Fruit fly (Drosophila melanogaster) whole organism, pupa: Measurements from ENCODE around the gene cact.

ENCODE experiments used
- CG10348 ChIP-seq: fragments of 200-800 bp; sonication (Bioruptor generic); IDR thresholded peaks from 2 replicates; pipeline ENCODE4 v1.3.6; 2022; ENCODE audit warnings: missing biosample characterization, missing genetic modification characterization
- CG12605 ChIP-seq: fragments of 200-800 bp; sonication (Bioruptor generic); IDR thresholded peaks from 2 replicates; pipeline ENCODE4 v1.3.6; 2022; ENCODE audit warnings: missing biosample characterization, missing genetic modification characterization
- CG13204 ChIP-seq: fragments of 200-800 bp; sonication (Bioruptor generic); optimal IDR thresholded peaks from 2 replicates; lab custom pipeline; 2018; ENCODE audit warnings: missing biosample characterization, mild to moderate bottlenecking, missing genetic modification characterization, moderate library complexity
- CG14655 ChIP-seq: fragments of 200-800 bp; sonication (Bioruptor generic); optimal IDR thresholded peaks from 3 replicates; lab custom pipeline; 2017; ENCODE audit warnings: mild to moderate bottlenecking, missing biosample characterization, missing genetic modification reagents, missing genetic modification characterization
- CG15710 ChIP-seq: fragments of 200-800 bp; sonication (Bioruptor generic); optimal IDR thresholded peaks from 2 replicates; lab custom pipeline; 2018; ENCODE audit warnings: missing biosample characterization, mild to moderate bottlenecking, missing genetic modification characterization, moderate library complexity
- CG17806 ChIP-seq: fragments of 200-800 bp; sonication (Bioruptor generic); optimal IDR thresholded peaks from 2 replicates; lab custom pipeline; 2018; ENCODE audit warnings: missing biosample characterization, mild to moderate bottlenecking, missing genetic modification characterization, moderate library complexity
- CG32121 ChIP-seq: fragments of 200-800 bp; sonication (Bioruptor generic); IDR thresholded peaks from 2 replicates; pipeline ENCODE4 v1.3.6; 2022; ENCODE audit warnings: missing biosample characterization, missing genetic modification characterization
- CG34367 ChIP-seq: fragments of 200-800 bp; sonication (Bioruptor generic); optimal IDR thresholded peaks from 2 replicates; lab custom pipeline; 2018; ENCODE audit warnings: missing biosample characterization, mild to moderate bottlenecking, missing genetic modification characterization
- CG4496 ChIP-seq: fragments of 200-800 bp; sonication (Bioruptor generic); IDR thresholded peaks from 3 replicates; pipeline ENCODE4 v1.3.6; 2022; ENCODE audit warnings: missing biosample characterization, missing genetic modification characterization
- CG8159 ChIP-seq: fragments of 200-800 bp; sonication (Bioruptor generic); optimal IDR thresholded peaks from 3 replicates; lab custom pipeline; 2018; ENCODE audit warnings: missing biosample characterization, mild to moderate bottlenecking, missing genetic modification characterization, moderate library complexity
- CG8301 ChIP-seq: fragments of 200-800 bp; sonication (Bioruptor generic); optimal IDR thresholded peaks from 2 replicates; lab custom pipeline; 2018; ENCODE audit warnings: missing biosample characterization, mild to moderate bottlenecking, missing genetic modification characterization
- CG9948 ChIP-seq: fragments of 200-800 bp; sonication (Bioruptor generic); optimal IDR thresholded peaks from 2 replicates; lab custom pipeline; 2018; ENCODE audit warnings: missing biosample characterization, mild to moderate bottlenecking, missing genetic modification characterization, moderate library complexity
- D1 ChIP-seq: fragments of 200-800 bp; sonication (Bioruptor generic); optimal IDR thresholded peaks from 2 replicates; lab custom pipeline; 2018; ENCODE audit warnings: missing biosample characterization, mild to moderate bottlenecking, missing genetic modification characterization, moderate library complexity
- EcR ChIP-seq: fragments of 200-800 bp; sonication (Bioruptor generic); optimal IDR thresholded peaks from 3 replicates; lab custom pipeline; 2019; ENCODE audit warnings: missing biosample characterization, missing genetic modification characterization, mild to moderate bottlenecking, moderate library complexity, missing genetic modification reagents
- Ets98B ChIP-seq: fragments of 200-800 bp; sonication (Bioruptor generic); IDR thresholded peaks from 2 replicates; pipeline ENCODE4 v1.3.6; 2022; ENCODE audit warnings: missing biosample characterization, missing genetic modification characterization
- Pif1A ChIP-seq: fragments of 200-800 bp; sonication (Bioruptor generic); optimal IDR thresholded peaks from 3 replicates; lab custom pipeline; 2016; ENCODE audit warnings: missing biosample characterization, missing genetic modification characterization
- Pif1B ChIP-seq: fragments of 200-800 bp; sonication (Bioruptor generic); optimal IDR thresholded peaks from 3 replicates; lab custom pipeline; 2016; ENCODE audit warnings: missing biosample characterization, missing genetic modification characterization
- Snoo ChIP-seq: fragments of 200-800 bp; sonication (Bioruptor generic); optimal IDR thresholded peaks from 3 replicates; lab custom pipeline; 2017; ENCODE audit warnings: missing biosample characterization, mild to moderate bottlenecking, missing genetic modification characterization, inconsistent platforms
- fd96Ca ChIP-seq: fragments of 200-800 bp; sonication (Bioruptor generic); IDR thresholded peaks from 3 replicates; pipeline ENCODE4 v1.3.6; 2022; ENCODE audit warnings: missing biosample characterization, missing genetic modification characterization
- gl ChIP-seq: fragments of 200-800 bp; sonication (Bioruptor generic); optimal IDR thresholded peaks from 2 replicates; lab custom pipeline; 2018; ENCODE audit warnings: missing biosample characterization, mild to moderate bottlenecking, missing genetic modification characterization
- rn ChIP-seq: fragments of 200-800 bp; sonication (Bioruptor generic); IDR thresholded peaks from 2 replicates; pipeline ENCODE4 v1.3.6; 2022; ENCODE audit warnings: missing biosample characterization, missing genetic modification characterization

The cact gene

DNA sequence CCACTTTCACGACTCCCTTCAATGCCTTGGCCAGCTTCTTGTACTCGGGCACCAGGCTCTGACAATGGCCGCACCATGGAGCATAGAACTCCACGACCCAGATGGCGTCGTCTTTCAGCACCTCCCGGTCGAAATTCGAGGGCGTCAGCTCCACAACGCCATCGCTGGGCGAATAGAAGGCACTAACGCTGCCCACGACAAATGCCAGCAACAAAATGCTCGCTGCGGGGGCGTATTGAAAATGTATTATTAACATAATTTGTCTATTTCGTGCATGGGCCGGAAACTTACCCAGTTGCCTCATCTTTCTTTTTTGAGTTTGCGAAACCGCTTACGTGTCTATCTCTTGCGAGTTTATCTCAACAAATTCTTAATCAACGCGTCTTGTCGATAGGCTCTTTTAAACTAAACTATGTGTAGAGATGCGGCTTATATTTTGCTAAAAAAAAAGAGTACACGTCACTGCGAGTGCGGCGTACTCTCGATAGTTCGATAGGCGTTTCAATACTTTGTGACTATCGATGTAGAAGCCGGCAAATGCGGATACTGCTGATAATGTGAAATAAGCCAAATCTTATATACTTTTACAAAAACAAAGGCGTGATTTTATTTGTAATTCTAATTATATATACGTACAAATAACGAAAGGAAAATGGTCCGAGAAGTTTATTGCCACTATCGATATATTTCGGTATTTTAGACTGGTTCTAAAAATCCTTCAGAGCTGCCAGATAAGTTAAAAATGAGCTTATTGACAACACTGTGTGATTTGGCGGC, 30.4 kb upstream of the cact start, which contains the start of gene CaBP1:
Gene CaBP1, minus strand, starts transcription at position 487 of the 777 bp plus-strand sequence.
- no peak for TF ChIP-seq gl (tag; lab: Kevin White, UChicago)
- TF ChIP-seq CG34367 (tag; lab: Kevin White, UChicago): no peak
- TF ChIP-seq, all 21 proteins: peak for 0

DNA sequence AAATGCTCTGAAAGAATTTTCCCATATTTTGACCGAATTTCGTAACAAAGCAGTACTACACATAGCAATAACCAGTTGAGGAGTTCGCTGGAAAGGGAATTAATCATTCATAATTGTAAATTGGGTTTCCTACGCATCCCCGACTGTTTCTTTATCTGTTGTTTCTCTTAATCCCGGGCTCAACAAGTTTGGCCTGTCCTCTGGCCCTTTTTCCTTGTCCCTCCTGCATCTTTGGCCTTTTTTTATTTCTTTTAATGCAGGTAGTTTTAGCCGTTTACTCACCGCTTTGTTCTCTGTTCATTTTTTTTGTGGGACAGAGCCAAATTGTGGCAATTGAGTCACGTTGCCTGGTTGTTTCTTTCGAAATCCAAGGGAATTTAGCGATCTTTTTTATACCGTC, 27.8 kb upstream of the cact start:
- TF ChIP-seq CG15710 (tag; lab: Kevin White, UChicago) (no peak), fd96Ca (GFP tag; lab: Robert Waterston, UW) (no peak), EcR (GFP tag; lab: Kevin White, UChicago) (peak; percentile 13), Pif1B (no peak), CG17806 (tag; lab: Kevin White, UChicago) (no peak), CG8159 (tag; lab: Kevin White, UChicago) (no peak), CG4496 (GFP tag; lab: Robert Waterston, UW) (no peak)
- TF ChIP-seq, all 21 proteins: peak for 1

DNA sequence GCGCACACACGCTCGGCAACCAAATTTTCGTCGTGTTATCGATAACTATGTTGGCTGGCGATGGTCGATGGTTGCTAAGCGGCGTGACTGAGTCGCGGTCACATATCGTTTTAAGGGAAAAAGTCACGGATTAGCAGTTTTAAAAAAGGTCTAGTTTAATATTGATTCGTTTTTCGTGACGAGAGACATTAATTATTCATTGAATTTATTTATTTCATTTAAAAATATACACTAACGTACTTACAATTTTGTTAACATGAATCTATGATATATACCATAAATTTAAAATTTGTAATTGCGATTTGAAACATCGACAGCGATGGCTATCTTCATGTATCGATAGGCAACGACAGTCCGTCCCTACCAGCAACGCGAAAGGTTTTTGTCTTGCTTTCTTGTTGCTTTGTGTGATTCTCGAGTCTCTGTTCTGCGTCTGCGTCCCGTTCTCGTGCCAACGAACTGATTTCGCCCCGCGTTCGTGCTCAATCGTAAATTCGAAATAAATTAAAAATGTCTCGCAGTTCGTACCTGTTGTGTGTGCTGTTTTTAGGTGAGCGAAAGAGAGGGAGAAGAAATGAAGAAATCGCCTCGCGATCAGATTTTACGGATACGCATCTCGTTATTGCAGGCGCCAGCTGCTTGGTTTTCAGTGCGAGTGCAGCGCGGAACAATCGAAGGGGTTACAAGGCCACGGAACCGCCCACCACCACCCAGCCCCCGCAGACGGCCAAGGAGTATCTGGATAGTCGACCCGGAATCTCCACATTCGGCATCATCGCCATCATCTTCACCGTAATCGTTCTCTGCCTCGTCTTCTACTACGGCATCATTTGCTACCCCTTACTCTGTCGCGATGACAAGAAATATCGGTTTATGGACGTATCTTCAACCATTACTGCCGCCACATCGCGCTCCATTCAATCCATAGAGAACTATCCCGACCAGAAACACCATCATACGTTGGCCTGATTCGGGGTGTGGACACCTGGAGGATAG, 26.9 kb upstream of the cact start, which contains the start of the genes Hyls1, chif and CG4455:
Gene Hyls1, minus strand, starts transcription at position 44 of the 996 bp plus-strand sequence.
Gene chif, minus strand, starts transcription at position 44 of the 996 bp plus-strand sequence.
Gene CG4455, plus strand, starts transcription at position 350 of the 996 bp plus-strand sequence.
- TF ChIP-seq CG12605 (0 out of 2 replicates have a peak, but pooled peaks have one; percentile 8), fd96Ca (GFP tag; lab: Robert Waterston, UW) (no peak), EcR (GFP tag; lab: Kevin White, UChicago) (peak; percentile 71), Snoo (peak; percentile 22), CG15710 (tag; lab: Kevin White, UChicago) (peak; percentile 25), CG8159 (tag; lab: Kevin White, UChicago) (peak; percentile 19), Pif1A (peak; percentile 9), CG32121 (GFP tag; lab: Robert Waterston, UW) (no peak)

DNA sequence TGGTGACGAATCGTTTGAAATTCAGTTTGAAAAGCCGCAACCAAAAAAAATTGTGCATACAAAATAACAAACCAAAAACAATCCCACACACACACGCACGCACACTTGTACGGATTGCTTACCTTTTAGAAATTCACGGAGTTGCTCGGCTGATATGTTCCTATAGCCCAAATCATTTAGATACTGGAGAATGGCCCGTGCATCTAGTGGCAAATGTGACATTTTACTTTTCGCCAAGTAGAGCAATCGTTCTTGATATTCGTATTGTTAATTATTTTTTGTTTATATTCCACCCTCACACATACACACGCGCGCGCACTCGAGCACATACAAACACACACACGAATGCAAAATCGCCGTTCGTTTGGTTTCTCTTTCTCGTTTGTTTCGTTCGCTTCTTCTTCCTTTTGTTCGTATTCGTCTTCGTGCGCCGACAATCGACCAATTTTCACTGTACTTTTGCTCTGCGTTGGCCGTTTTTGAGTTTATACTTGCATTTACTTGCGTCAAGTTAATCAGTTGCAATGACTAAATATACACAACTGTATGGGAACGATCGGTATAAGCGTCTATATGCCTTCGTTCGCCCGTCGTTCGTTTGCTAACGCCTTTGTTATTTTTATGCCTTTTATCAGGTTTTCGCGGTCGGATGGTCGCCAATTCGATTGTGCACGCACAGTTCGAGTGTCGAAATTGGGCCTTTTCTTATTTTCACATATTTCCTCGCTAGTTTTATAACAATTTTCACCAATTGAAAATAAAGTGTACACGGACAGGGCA, 26.0 kb upstream of the cact start:
- TF ChIP-seq CG17806 (tag; lab: Kevin White, UChicago) (no peak), CG32121 (GFP tag; lab: Robert Waterston, UW) (no peak), CG4496 (GFP tag; lab: Robert Waterston, UW) (0 out of 3 replicates have a peak, but pooled peaks have one; percentile 18), CG8159 (tag; lab: Kevin White, UChicago) (no peak)
- TF ChIP-seq, all 21 proteins: peak for 1

DNA sequence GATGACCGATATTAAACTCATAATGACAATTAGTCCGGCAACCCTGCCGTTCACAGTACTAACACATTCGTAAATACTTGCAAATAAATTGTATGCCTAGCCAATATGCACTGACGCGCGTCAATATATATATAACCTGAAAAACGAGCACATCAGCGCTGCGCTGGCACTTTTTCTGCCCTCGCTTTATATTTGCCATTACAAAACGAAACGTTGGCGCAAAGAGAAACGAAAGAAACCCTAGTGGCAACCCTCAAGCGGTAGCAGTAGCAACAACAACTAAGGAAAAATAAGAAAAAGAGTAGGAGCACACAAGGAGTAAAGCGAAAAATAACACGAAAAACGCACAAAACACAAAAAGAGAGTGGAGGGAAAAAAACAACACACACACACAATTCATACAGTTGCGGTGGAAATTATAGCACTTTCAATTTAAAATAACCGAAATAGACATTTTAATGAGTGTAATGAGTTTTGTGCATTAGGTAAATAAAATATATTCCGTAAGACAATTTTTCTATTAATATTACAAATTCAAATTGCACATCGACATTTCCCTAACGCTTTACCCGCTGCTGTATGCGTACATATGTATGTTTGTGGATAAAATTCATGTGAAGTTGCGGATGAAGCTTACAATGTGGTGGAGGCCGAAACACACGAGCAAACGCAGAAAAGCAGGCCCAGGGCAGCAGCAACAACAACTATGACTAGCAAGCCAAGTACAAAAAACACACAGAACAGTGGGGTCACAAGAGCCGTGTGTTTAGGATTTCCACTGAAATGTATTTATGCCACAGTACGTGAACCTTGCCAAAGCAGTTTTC, 24.9 kb upstream of the cact start:
- TF ChIP-seq CG10348 (GFP tag; lab: Robert Waterston, UW) (peak; percentile 82), fd96Ca (GFP tag; lab: Robert Waterston, UW) (peak; percentile 98), CG32121 (GFP tag; lab: Robert Waterston, UW) (peak; percentile 99), CG4496 (GFP tag; lab: Robert Waterston, UW) (peak; percentile 99), CG34367 (tag; lab: Kevin White, UChicago) (peak; percentile 99), CG8159 (tag; lab: Kevin White, UChicago) (peak; percentile 99), CG14655 (GFP tag; lab: Kevin White, UChicago) (peak; percentile 99), D1 (tag; lab: Kevin White, UChicago) (peak; percentile 98), EcR (GFP tag; lab: Kevin White, UChicago) (peak; percentile 73), CG8301 (tag; lab: Kevin White, UChicago) (peak; percentile 99), CG17806 (tag; lab: Kevin White, UChicago) (peak; percentile 99), Pif1A (peak; percentile 99), Snoo (peak; percentile 99), Ets98B (GFP tag; lab: Robert Waterston, UW) (peak; percentile 99), CG9948 (tag; lab: Kevin White, UChicago) (peak; percentile 99), rn (GFP tag; lab: Robert Waterston, UW) (peak; percentile 97), CG13204 (GFP tag; lab: Kevin White, UChicago) (peak; percentile 98), Pif1B (peak; percentile 99), CG12605 (peak; percentile 99), gl (tag; lab: Kevin White, UChicago) (peak; percentile 98), CG15710 (tag; lab: Kevin White, UChicago) (peak; percentile 99)
